Worm (Caenorhabditis elegans) whole organism, late embryonic: ENCODE results near the gene rpl-38.
A peak's percentile ranks its signal among the peaks of the same experiment; 100 is the strongest.

Experiments
- C08G9.2 ChIP-seq: sonication (generic microtip); optimal IDR thresholded peaks from 2 replicates; lab custom pipeline; 2016; ENCODE audit warnings: mild to moderate bottlenecking, missing genetic modification characterization, moderate library complexity, missing compliant biosample characterization
- F13H6.1 ChIP-seq: sonication (generic microtip); optimal IDR thresholded peaks from 2 replicates; lab custom pipeline; 2016; ENCODE audit warnings: missing genetic modification characterization, missing compliant biosample characterization
- K02D7.2 ChIP-seq: sonication (generic microtip); optimal IDR thresholded peaks from 2 replicates; lab custom pipeline; 2017; ENCODE audit warnings: mild to moderate bottlenecking, missing genetic modification characterization, missing compliant biosample characterization
- K09A11.1 ChIP-seq: sonication (generic microtip); optimal IDR thresholded peaks from 2 replicates; lab custom pipeline; 2017; ENCODE audit warnings: antibody characterized with exemption, mild to moderate bottlenecking, missing genetic modification characterization, missing compliant biosample characterization; ENCODE audit not compliant: insufficient read depth
- T23F11.4 ChIP-seq: fragments of 200-800 bp; sonication (Bioruptor generic); optimal IDR thresholded peaks from 2 replicates; lab custom pipeline; 2018; ENCODE audit warnings: mild to moderate bottlenecking, missing genetic modification characterization, missing compliant biosample characterization
- Y22D7AL.16 ChIP-seq: sonication (generic microtip); optimal IDR thresholded peaks from 2 replicates; lab custom pipeline; 2016; ENCODE audit warnings: missing genetic modification characterization, missing compliant biosample characterization
- ahr-1 ChIP-seq: sonication (generic microtip); optimal IDR thresholded peaks from 2 replicates; lab custom pipeline; 2016; ENCODE audit warnings: missing genetic modification characterization, missing compliant biosample characterization
- ama-1 ChIP-seq: fragments of 150-350 bp; optimal IDR thresholded peaks from 2 replicates; lab custom pipeline; 2014
- ceh-19 ChIP-seq: fragments of 200-800 bp; sonication (Bioruptor generic); optimal IDR thresholded peaks from 2 replicates; lab custom pipeline; 2018; ENCODE audit warnings: mild to moderate bottlenecking, missing genetic modification characterization, missing compliant biosample characterization
- ceh-2 ChIP-seq: sonication (generic microtip); optimal IDR thresholded peaks from 2 replicates; lab custom pipeline; 2016; ENCODE audit warnings: missing genotype, missing genetic modification characterization, missing compliant biosample characterization
- ceh-22 ChIP-seq: sonication (generic microtip); optimal IDR thresholded peaks from 2 replicates; lab custom pipeline; 2017; ENCODE audit warnings: missing biosample characterization, missing genetic modification characterization
- ceh-24 ChIP-seq: sonication (generic microtip); optimal IDR thresholded peaks from 2 replicates; lab custom pipeline; 2016; ENCODE audit warnings: mild to moderate bottlenecking, missing genetic modification characterization, missing compliant biosample characterization
- ceh-30 ChIP-seq: fragments of 150-350 bp; optimal IDR thresholded peaks from 2 replicates; lab custom pipeline; 2014; ENCODE audit warnings: missing biosample characterization, missing genetic modification characterization
- ceh-31 ChIP-seq: sonication (generic microtip); optimal IDR thresholded peaks from 2 replicates; lab custom pipeline; 2016; ENCODE audit warnings: missing genetic modification characterization, missing compliant biosample characterization
- ceh-34 ChIP-seq: sonication (generic microtip); optimal IDR thresholded peaks from 2 replicates; lab custom pipeline; 2016; ENCODE audit warnings: mild to moderate bottlenecking, missing genetic modification characterization, missing compliant biosample characterization
- ceh-45 ChIP-seq: fragments of 200-800 bp; sonication (Bioruptor generic); IDR thresholded peaks from 2 replicates; pipeline ENCODE4 v1.3.6; 2022; ENCODE audit warnings: missing genetic modification reagents, missing genetic modification characterization, missing compliant biosample characterization
- ceh-48 ChIP-seq: sonication (generic microtip); optimal IDR thresholded peaks from 2 replicates; lab custom pipeline; 2016; ENCODE audit warnings: missing genetic modification characterization, inconsistent platforms, missing compliant biosample characterization
- che-1 ChIP-seq: sonication (generic microtip); optimal IDR thresholded peaks from 2 replicates; lab custom pipeline; 2016; ENCODE audit warnings: mild to moderate bottlenecking, missing genetic modification characterization, missing compliant biosample characterization
- dmd-4 ChIP-seq: sonication (generic microtip); optimal IDR thresholded peaks from 2 replicates; lab custom pipeline; 2016; ENCODE audit warnings: borderline replicate concordance, missing genetic modification characterization, missing compliant biosample characterization
- dve-1 ChIP-seq: sonication (generic microtip); optimal IDR thresholded peaks from 2 replicates; lab custom pipeline; 2017; ENCODE audit warnings: antibody characterized with exemption, mild to moderate bottlenecking, missing genetic modification characterization, missing compliant biosample characterization
- elt-2 ChIP-seq: sonication (generic microtip); optimal IDR thresholded peaks from 2 replicates; lab custom pipeline; 2016; ENCODE audit warnings: missing genetic modification reagents, missing genetic modification characterization, missing compliant biosample characterization
- elt-4 ChIP-seq: sonication (generic microtip); optimal IDR thresholded peaks from 2 replicates; lab custom pipeline; 2016; ENCODE audit warnings: missing genetic modification characterization, missing compliant biosample characterization
- ets-4 ChIP-seq: sonication (generic microtip); optimal IDR thresholded peaks from 2 replicates; lab custom pipeline; 2016; ENCODE audit warnings: missing genetic modification characterization, missing compliant biosample characterization
- fax-1 ChIP-seq: sonication (generic microtip); optimal IDR thresholded peaks from 2 replicates; lab custom pipeline; 2016; ENCODE audit warnings: missing genotype, missing genetic modification characterization, missing compliant biosample characterization
- hlh-13 ChIP-seq: fragments of 200-800 bp; sonication (Bioruptor generic); optimal IDR thresholded peaks from 2 replicates; lab custom pipeline; 2018; ENCODE audit warnings: mild to moderate bottlenecking, missing genetic modification characterization, missing compliant biosample characterization
- hlh-15 ChIP-seq: sonication (generic microtip); optimal IDR thresholded peaks from 2 replicates; lab custom pipeline; 2016; ENCODE audit warnings: missing genetic modification characterization, missing compliant biosample characterization
- hlh-30 ChIP-seq: sonication (generic microtip); optimal IDR thresholded peaks from 2 replicates; lab custom pipeline; 2017; ENCODE audit warnings: antibody characterized with exemption, missing genetic modification characterization, missing compliant biosample characterization; ENCODE audit not compliant: insufficient read depth
- hlh-6 ChIP-seq: sonication (generic microtip); optimal IDR thresholded peaks from 2 replicates; lab custom pipeline; 2016; ENCODE audit warnings: missing genotype, missing genetic modification characterization, missing compliant biosample characterization
- hlh-8 ChIP-seq: sonication (generic microtip); optimal IDR thresholded peaks from 2 replicates; lab custom pipeline; 2016; ENCODE audit warnings: missing genotype, missing genetic modification characterization, missing compliant biosample characterization
- lin-11 ChIP-seq: fragments of 200-800 bp; sonication (Bioruptor generic); optimal IDR thresholded peaks from 2 replicates; lab custom pipeline; 2018; ENCODE audit warnings: mild to moderate bottlenecking, missing genetic modification characterization, missing compliant biosample characterization
- madf-2 ChIP-seq: sonication (generic microtip); optimal IDR thresholded peaks from 2 replicates; lab custom pipeline; 2017; ENCODE audit warnings: missing genetic modification characterization, missing compliant biosample characterization
- nfya-1 ChIP-seq: sonication (generic microtip); optimal IDR thresholded peaks from 2 replicates; lab custom pipeline; 2017; ENCODE audit warnings: missing genetic modification characterization, mild to moderate bottlenecking, missing compliant biosample characterization, antibody characterized with exemption, moderate library complexity
- nhr-11 ChIP-seq: fragments of 150-350 bp; optimal IDR thresholded peaks from 2 replicates; lab custom pipeline; 2014; ENCODE audit warnings: missing biosample characterization, missing genetic modification characterization
- nhr-232 ChIP-seq: sonication (generic microtip); optimal IDR thresholded peaks from 2 replicates; lab custom pipeline; 2016; ENCODE audit warnings: missing genetic modification characterization, missing compliant biosample characterization
- npax-4 ChIP-seq: sonication (generic microtip); optimal IDR thresholded peaks from 2 replicates; lab custom pipeline; 2016; ENCODE audit warnings: missing genetic modification characterization, missing compliant biosample characterization
- pag-3 ChIP-seq: sonication (generic microtip); optimal IDR thresholded peaks from 2 replicates; lab custom pipeline; 2016; ENCODE audit warnings: missing compliant biosample characterization, missing genetic modification characterization, borderline replicate concordance
- pat-9 ChIP-seq: fragments of 200-800 bp; sonication (Bioruptor generic); optimal IDR thresholded peaks from 2 replicates; lab custom pipeline; 2018; ENCODE audit warnings: mild to moderate bottlenecking, missing genetic modification characterization, moderate library complexity, missing compliant biosample characterization
- pha-4 ChIP-seq: fragments of 150-350 bp; optimal IDR thresholded peaks from 2 replicates; lab custom pipeline; 2018; ENCODE audit warnings: missing biosample characterization, missing genetic modification reagents, missing genetic modification characterization
- sox-2 ChIP-seq: fragments of 200-800 bp; sonication (Bioruptor generic); IDR thresholded peaks from 2 replicates; pipeline ENCODE4 v1.3.6; 2022; ENCODE audit warnings: missing genetic modification reagents, missing genetic modification characterization, missing compliant biosample characterization
- sox-4 ChIP-seq: sonication (generic microtip); optimal IDR thresholded peaks from 2 replicates; lab custom pipeline; 2017; ENCODE audit warnings: mild to moderate bottlenecking, missing genetic modification characterization, inconsistent platforms, missing compliant biosample characterization
- syd-9 ChIP-seq: sonication (generic microtip); optimal IDR thresholded peaks from 2 replicates; lab custom pipeline; 2016; ENCODE audit warnings: mild to moderate bottlenecking, missing genetic modification characterization, moderate library complexity, missing compliant biosample characterization
- tbx-2 ChIP-seq: sonication (generic microtip); optimal IDR thresholded peaks from 2 replicates; lab custom pipeline; 2016; ENCODE audit warnings: missing genetic modification characterization, missing compliant biosample characterization
- ttx-3 ChIP-seq: sonication (generic microtip); optimal IDR thresholded peaks from 2 replicates; lab custom pipeline; 2016; ENCODE audit warnings: missing genetic modification reagents, missing genetic modification characterization, missing compliant biosample characterization
- unc-3 ChIP-seq, 2 experiments: fragments of 200-800 bp in 1 of 2; sonication (Bioruptor generic) in 1 of 2; sonication (generic microtip) in 1 of 2; conservative IDR thresholded peaks in 1 of 2; optimal IDR thresholded peaks in 1 of 2; 2 replicates each; pipeline versions ENCODE4 v1.3.6 to Lab custom; 2016 to 2022; ENCODE audit warnings: missing compliant biosample characterization in 2 of 2, missing genetic modification characterization in 2 of 2, missing genetic modification reagents in 1 of 2
- unc-55 ChIP-seq: sonication (generic microtip); optimal IDR thresholded peaks from 2 replicates; lab custom pipeline; 2017; ENCODE audit warnings: missing biosample characterization, missing genetic modification reagents, missing genetic modification characterization
- zip-5 ChIP-seq: sonication (generic microtip); optimal IDR thresholded peaks from 2 replicates; lab custom pipeline; 2016; ENCODE audit warnings: missing genetic modification characterization, missing compliant biosample characterization
- ztf-16 ChIP-seq: sonication (generic microtip); optimal IDR thresholded peaks from 2 replicates; lab custom pipeline; 2017; ENCODE audit warnings: missing genetic modification characterization, missing compliant biosample characterization

rpl-38 gene

DNA sequence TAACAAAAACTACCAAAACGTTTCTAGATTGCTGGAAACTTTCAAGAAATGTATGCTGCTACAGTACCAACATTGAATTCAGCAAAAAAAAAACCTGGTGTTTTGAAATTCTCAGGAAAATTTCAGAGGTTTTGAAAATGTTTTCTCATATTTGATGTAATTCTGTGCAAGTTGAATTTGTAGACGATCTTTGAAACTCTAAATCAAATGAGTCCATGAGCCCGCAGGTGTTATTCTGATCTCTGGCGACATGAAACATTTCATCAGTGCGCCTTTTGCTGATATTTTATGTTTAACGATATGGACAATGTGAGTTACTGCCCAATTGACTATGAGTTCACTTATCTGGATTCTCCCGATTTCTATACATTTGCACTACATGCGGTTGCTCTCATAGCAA is 18.3 kb upstream of the rpl-38 start, which contains the start of gene srh-218:
Gene srh-218, plus strand, starts transcription at position 301 of the 400 bp plus-strand sequence.
- TF ChIP-seq tbx-2 (tag; lab: Kevin White, UChicago) (no peak), nhr-232 (tag; lab: Kevin White, UChicago) (no peak), dve-1 (tag; lab: Kevin White, UChicago) (no peak), hlh-8 (tag; lab: Kevin White, UChicago) (no peak)

DNA sequence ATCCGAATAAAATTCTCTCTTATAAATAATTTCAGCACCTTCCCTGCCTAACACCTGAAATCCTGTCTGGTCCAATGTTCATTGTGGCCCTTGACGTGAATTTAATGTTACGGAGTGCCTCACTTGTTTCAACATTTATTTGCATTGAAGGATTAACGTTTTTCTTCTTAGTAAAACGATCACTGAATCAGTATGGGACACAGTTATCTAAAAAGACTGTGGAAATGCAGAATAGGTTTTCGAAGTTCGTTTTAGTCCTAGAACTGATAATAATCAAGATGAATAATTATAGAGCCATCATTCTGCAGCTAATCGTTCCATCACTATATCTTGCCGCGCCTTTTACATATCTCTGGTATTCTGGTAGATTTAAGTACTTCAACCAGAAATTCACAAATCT is 16.8 kb upstream of the rpl-38 start, which contains the start of gene srh-219:
Gene srh-219, plus strand, starts transcription at position 301 of the 400 bp plus-strand sequence.
- TF ChIP-seq ets-4 (tag; lab: Kevin White, UChicago) (no peak), nhr-232 (tag; lab: Kevin White, UChicago) (no peak), ama-1 (no peak), elt-4 (no peak), sox-4 (tag; lab: Kevin White, UChicago) (no peak), pat-9 (tag; lab: Kevin White, UChicago) (no peak), F13H6.1 (tag; lab: Kevin White, UChicago) (no peak), tbx-2 (tag; lab: Kevin White, UChicago) (no peak), ceh-31 (tag; lab: Kevin White, UChicago) (no peak), ztf-16 (tag; lab: Kevin White, UChicago) (no peak), K02D7.2 (tag; lab: Kevin White, UChicago) (no peak), hlh-8 (tag; lab: Kevin White, UChicago) (no peak), T23F11.4 (GFP tag; lab: Kevin White, UChicago) (no peak), Y22D7AL.16 (tag; lab: Kevin White, UChicago) (no peak), ceh-24 (no peak), ahr-1 (tag; lab: Kevin White, UChicago) (no peak), hlh-13 (GFP tag; lab: Kevin White, UChicago) (no peak), ceh-30 (tag; lab: Kevin White, UChicago) (no peak), lin-11 (tag; lab: Kevin White, UChicago) (no peak)

ce11 chrV:15497731-15498130 is 14.2 kb upstream of the rpl-38 start:
- TF ChIP-seq pha-4 (tag; lab: Kevin White, UChicago) = no peak
- no peak for TF ChIP-seq C08G9.2 (tag; lab: Kevin White, UChicago)
- no peak for TF ChIP-seq unc-3 (GFP tag; conservative IDR thresholded peaks at IDR 0.05; lab: Robert Waterston, UW)
- no peak for TF ChIP-seq unc-3 (tag; optimal IDR thresholded peaks at IDR 0.05; lab: Kevin White, UChicago)
- TF ChIP-seq ceh-45 = no peak
- no peak for TF ChIP-seq K02D7.2 (tag; lab: Kevin White, UChicago)
- TF ChIP-seq ets-4 (tag; lab: Kevin White, UChicago) = peak; percentile 15
- no peak for TF ChIP-seq madf-2
- TF ChIP-seq hlh-30 (tag; lab: Kevin White, UChicago) = peak; percentile 58
- no peak for TF ChIP-seq ceh-22 (tag; lab: Kevin White, UChicago)
- no peak for TF ChIP-seq ceh-30 (tag; lab: Kevin White, UChicago)
- TF ChIP-seq K09A11.1 (tag; lab: Kevin White, UChicago) = no peak
- TF ChIP-seq ceh-48 (tag; lab: Kevin White, UChicago) = no peak
- no peak for TF ChIP-seq pat-9 (tag; lab: Kevin White, UChicago)
- TF ChIP-seq npax-4 (tag; lab: Kevin White, UChicago) = no peak
- peak; percentile 46 for TF ChIP-seq nfya-1 (tag; lab: Kevin White, UChicago)
- TF ChIP-seq ceh-19 (GFP tag; lab: Kevin White, UChicago) = no peak
- TF ChIP-seq nhr-11 = no peak
- no peak for TF ChIP-seq dmd-4
- TF ChIP-seq ceh-2 (tag; lab: Kevin White, UChicago) = peak; percentile 8
- TF ChIP-seq zip-5 (tag; lab: Kevin White, UChicago) = no peak
- no peak for TF ChIP-seq syd-9 (tag; lab: Kevin White, UChicago)
- TF ChIP-seq fax-1 (tag; lab: Kevin White, UChicago) = no peak
- TF ChIP-seq sox-2 (GFP tag; lab: Robert Waterston, UW) = no peak
- TF ChIP-seq pag-3 (tag; lab: Kevin White, UChicago) = no peak
- TF ChIP-seq F13H6.1 (tag; lab: Kevin White, UChicago) = no peak
- TF ChIP-seq hlh-6 (tag; lab: Kevin White, UChicago) = no peak
- TF ChIP-seq ceh-34 (tag; lab: Kevin White, UChicago) = peak; percentile 48
- TF ChIP-seq che-1 (tag; lab: Kevin White, UChicago) = no peak
- no peak for TF ChIP-seq ztf-16 (tag; lab: Kevin White, UChicago)
- no peak for TF ChIP-seq ttx-3
- no peak for TF ChIP-seq hlh-15
- TF ChIP-seq ama-1 = no peak
- no peak for TF ChIP-seq unc-55 (GFP tag; lab: Kevin White, UChicago)
- peak; percentile 77 for TF ChIP-seq elt-2 (tag; lab: Kevin White, UChicago)
